Fruit fly (Drosophila melanogaster) whole organism, embryonic: ENCODE measurements around the gene Mrm2.

ENCODE experiments used
- Abd-B ChIP-seq: fragments of 200-800 bp; sonication (Bioruptor generic); optimal IDR thresholded peaks from 2 replicates; lab custom pipeline; 2018; ENCODE audit warnings: missing biosample characterization, mild to moderate bottlenecking, missing genetic modification characterization, moderate library complexity
- Blimp-1 ChIP-seq: fragments of 200-800 bp; sonication (Bioruptor generic); optimal IDR thresholded peaks from 3 replicates; lab custom pipeline; 2018; ENCODE audit warnings: missing biosample characterization, missing genetic modification characterization, mild to moderate bottlenecking, moderate library complexity, missing genetic modification reagents
- CG10366 ChIP-seq: fragments of 200-800 bp; sonication (Bioruptor generic); IDR thresholded peaks from 2 replicates; pipeline ENCODE4 v1.3.6; 2022; ENCODE audit warnings: missing biosample characterization, missing genetic modification characterization
- CG11560 ChIP-seq: fragments of 200-800 bp; sonication (Bioruptor generic); IDR thresholded peaks from 3 replicates; pipeline ENCODE4 v1.3.6; 2022; ENCODE audit warnings: missing biosample characterization, missing genetic modification characterization
- CG11723 ChIP-seq: fragments of 200-800 bp; sonication (Bioruptor generic); optimal IDR thresholded peaks from 2 replicates; lab custom pipeline; 2017; ENCODE audit warnings: missing biosample characterization, mild to moderate bottlenecking, missing genetic modification characterization
- CG12769 ChIP-seq: fragments of 200-800 bp; sonication (Bioruptor generic); optimal IDR thresholded peaks from 2 replicates; lab custom pipeline; 2019; ENCODE audit warnings: missing biosample characterization, mild to moderate bottlenecking, missing genetic modification characterization, moderate library complexity
- CG14014 ChIP-seq: fragments of 200-800 bp; sonication (Bioruptor generic); IDR thresholded peaks from 2 replicates; pipeline ENCODE4 v1.3.6; 2022; ENCODE audit warnings: missing biosample characterization, missing genetic modification characterization
- CG14441 ChIP-seq: fragments of 200-800 bp; sonication (Bioruptor generic); IDR thresholded peaks from 2 replicates; pipeline ENCODE4 v1.3.6; 2022; ENCODE audit warnings: missing biosample characterization, missing genetic modification characterization
- CG1529 ChIP-seq: fragments of 200-800 bp; sonication (Bioruptor generic); optimal IDR thresholded peaks from 3 replicates; lab custom pipeline; 2018; ENCODE audit warnings: missing biosample characterization, missing genetic modification characterization
- CG1603 ChIP-seq: fragments of 200-800 bp; sonication (Bioruptor generic); optimal IDR thresholded peaks from 2 replicates; lab custom pipeline; 2019; ENCODE audit warnings: missing biosample characterization, mild to moderate bottlenecking, missing genetic modification characterization, moderate library complexity
- CG18011 ChIP-seq: fragments of 200-800 bp; sonication (Bioruptor generic); optimal IDR thresholded peaks from 2 replicates; lab custom pipeline; 2017; ENCODE audit warnings: missing biosample characterization, missing genetic modification characterization, mild to moderate bottlenecking, moderate library complexity, missing genotype
- CG18476 ChIP-seq: fragments of 200-800 bp; sonication (Bioruptor generic); optimal IDR thresholded peaks from 2 replicates; lab custom pipeline; 2016; ENCODE audit warnings: missing biosample characterization, mild to moderate bottlenecking, missing genetic modification characterization
- CG2712 ChIP-seq: fragments of 200-800 bp; optimal IDR thresholded peaks from 3 replicates; lab custom pipeline; 2019; ENCODE audit warnings: missing biosample characterization, mild to moderate bottlenecking, missing genetic modification characterization, moderate library complexity
- CG31388 ChIP-seq: fragments of 200-800 bp; sonication (Bioruptor generic); optimal IDR thresholded peaks from 2 replicates; lab custom pipeline; 2016; ENCODE audit warnings: missing biosample characterization, missing genetic modification characterization
- CG3163 ChIP-seq: fragments of 200-800 bp; sonication (Bioruptor generic); optimal IDR thresholded peaks from 3 replicates; lab custom pipeline; 2016; ENCODE audit warnings: missing biosample characterization, missing genetic modification characterization
- CG32767 ChIP-seq: fragments of 200-800 bp; sonication (Bioruptor generic); IDR thresholded peaks from 2 replicates; pipeline ENCODE4 v1.3.6; 2022; ENCODE audit warnings: missing biosample characterization, missing genetic modification characterization
- CG5180 ChIP-seq: fragments of 200-800 bp; sonication (Bioruptor generic); optimal IDR thresholded peaks from 3 replicates; lab custom pipeline; 2017; ENCODE audit warnings: missing biosample characterization, missing genetic modification characterization, mild to moderate bottlenecking, moderate library complexity, missing genetic modification reagents
- CG5245 ChIP-seq: fragments of 200-800 bp; sonication (Bioruptor generic); optimal IDR thresholded peaks from 3 replicates; lab custom pipeline; 2016; ENCODE audit warnings: missing biosample characterization, missing genetic modification characterization
- CG6175 ChIP-seq: fragments of 200-800 bp; sonication (Bioruptor generic); IDR thresholded peaks from 3 replicates; pipeline ENCODE4 v1.3.6; 2022; ENCODE audit warnings: missing biosample characterization, missing genetic modification characterization
- CG6254 ChIP-seq: fragments of 200-800 bp; sonication (Bioruptor generic); optimal IDR thresholded peaks from 3 replicates; lab custom pipeline; 2017; ENCODE audit warnings: mild to moderate bottlenecking, missing biosample characterization, missing genetic modification reagents, missing genetic modification characterization
- CG8765 ChIP-seq: fragments of 200-800 bp; sonication (Bioruptor generic); IDR thresholded peaks from 2 replicates; pipeline ENCODE4 v1.3.6; 2022; ENCODE audit warnings: missing biosample characterization, missing genetic modification characterization
- CG9609 ChIP-seq: fragments of 200-800 bp; sonication (Bioruptor generic); optimal IDR thresholded peaks from 3 replicates; lab custom pipeline; 2016; ENCODE audit warnings: missing biosample characterization, missing genetic modification characterization
- CG9817 ChIP-seq: fragments of 200-800 bp; sonication (Bioruptor generic); optimal IDR thresholded peaks from 2 replicates; lab custom pipeline; 2018; ENCODE audit warnings: missing biosample characterization, mild to moderate bottlenecking, missing genetic modification characterization, moderate library complexity
- CG9876 ChIP-seq: fragments of 200-800 bp; sonication (Bioruptor generic); optimal IDR thresholded peaks from 2 replicates; lab custom pipeline; 2016; ENCODE audit warnings: missing biosample characterization, missing genetic modification characterization
- CTCF ChIP-seq: fragments of 200-800 bp; sonication (Bioruptor generic); optimal IDR thresholded peaks from 2 replicates; lab custom pipeline; 2017; ENCODE audit warnings: missing biosample characterization, mild to moderate bottlenecking, missing genetic modification characterization, moderate library complexity
- D19B ChIP-seq: fragments of 200-800 bp; sonication (Bioruptor generic); optimal IDR thresholded peaks from 2 replicates; lab custom pipeline; 2017; ENCODE audit warnings: missing biosample characterization, mild to moderate bottlenecking, missing genetic modification characterization
- Dfd ChIP-seq, 2 experiments: fragments of >200 bp; optimal IDR thresholded peaks; 2 replicates each; lab custom pipeline; 2017; ENCODE audit warnings: missing biosample characterization in 2 of 2, missing genetic modification characterization in 2 of 2
- Ets97D ChIP-seq: fragments of 200-800 bp; sonication (Bioruptor generic); optimal IDR thresholded peaks from 3 replicates; lab custom pipeline; 2016; ENCODE audit warnings: missing biosample characterization, missing genetic modification characterization
- H2.0 ChIP-seq: fragments of 200-800 bp; sonication (Bioruptor generic); IDR thresholded peaks from 2 replicates; pipeline ENCODE4 v1.3.6; 2022; ENCODE audit warnings: missing biosample characterization, missing genetic modification characterization
- Hr51 ChIP-seq, 2 experiments: fragments of 200-800 bp; sonication (Bioruptor generic); optimal IDR thresholded peaks; 2 replicates in 1 of 2; 3 replicates in 1 of 2; lab custom pipeline; 2016 to 2018; ENCODE audit warnings: missing biosample characterization in 2 of 2, missing genetic modification characterization in 2 of 2, mild to moderate bottlenecking in 1 of 2, moderate library complexity in 1 of 2
- Mes4 ChIP-seq: fragments of 200-800 bp; sonication (Bioruptor generic); optimal IDR thresholded peaks from 2 replicates; lab custom pipeline; 2016; ENCODE audit warnings: missing biosample characterization, missing genetic modification characterization
- NfI ChIP-seq: fragments of 200-800 bp; sonication (Bioruptor generic); optimal IDR thresholded peaks from 3 replicates; lab custom pipeline; 2018; ENCODE audit warnings: missing biosample characterization, mild to moderate bottlenecking, missing genetic modification characterization, moderate library complexity
- Ssrp ChIP-seq: fragments of 200-800 bp; sonication (Bioruptor generic); optimal IDR thresholded peaks from 2 replicates; lab custom pipeline; 2018; ENCODE audit warnings: missing biosample characterization, mild to moderate bottlenecking, missing genetic modification characterization, moderate library complexity
- YL-1 ChIP-seq: fragments of 200-800 bp; sonication (Bioruptor generic); optimal IDR thresholded peaks from 3 replicates; lab custom pipeline; 2017; ENCODE audit warnings: missing biosample characterization, mild to moderate bottlenecking, missing genetic modification characterization
- ac ChIP-seq: fragments of 200-800 bp; sonication (Bioruptor generic); optimal IDR thresholded peaks from 3 replicates; lab custom pipeline; 2017; ENCODE audit warnings: missing biosample characterization, mild to moderate bottlenecking, missing genetic modification characterization
- bigmax ChIP-seq: fragments of 200-800 bp; sonication (Bioruptor generic); optimal IDR thresholded peaks from 2 replicates; lab custom pipeline; 2018; ENCODE audit warnings: missing biosample characterization, mild to moderate bottlenecking, missing genetic modification characterization
- bsh ChIP-seq, 2 experiments: fragments of 200-800 bp; sonication (Bioruptor generic); optimal IDR thresholded peaks; 2 replicates each; lab custom pipeline; 2017 to 2018; ENCODE audit warnings: mild to moderate bottlenecking in 2 of 2, missing biosample characterization in 2 of 2, missing genetic modification characterization in 2 of 2, moderate library complexity in 1 of 2
- chn ChIP-seq: fragments of 200-800 bp; sonication (Bioruptor generic); optimal IDR thresholded peaks from 2 replicates; lab custom pipeline; 2016; ENCODE audit warnings: missing biosample characterization, missing genetic modification characterization
- dysf ChIP-seq: fragments of 200-800 bp; sonication (Bioruptor generic); IDR thresholded peaks from 3 replicates; pipeline ENCODE4 v1.3.6; 2022; ENCODE audit warnings: missing biosample characterization, missing genetic modification characterization
- gsb ChIP-seq: fragments of 200-800 bp; sonication (Bioruptor generic); IDR thresholded peaks from 2 replicates; pipeline ENCODE4 v1.3.6; 2022; ENCODE audit warnings: missing biosample characterization, missing genetic modification characterization
- h ChIP-seq: fragments of >200 bp; optimal IDR thresholded peaks from 2 replicates; lab custom pipeline; 2017
- lilli ChIP-seq: fragments of 200-800 bp; sonication (Bioruptor generic); optimal IDR thresholded peaks from 3 replicates; lab custom pipeline; 2016; ENCODE audit warnings: missing biosample characterization, missing genetic modification characterization
- lov ChIP-seq, 2 experiments: fragments of 200-800 bp in 1 of 2; fragments of >200 bp in 1 of 2; sonication (Bioruptor generic) in 1 of 2; IDR thresholded peaks in 1 of 2; optimal IDR thresholded peaks in 1 of 2; 2 replicates in 1 of 2; 3 replicates in 1 of 2; pipeline versions ENCODE4 v1.3.6 to Lab custom; 2017 to 2022; ENCODE audit warnings: missing biosample characterization in 1 of 2, missing genetic modification characterization in 1 of 2
- nmo ChIP-seq: fragments of 200-800 bp; sonication (Bioruptor generic); optimal IDR thresholded peaks from 2 replicates; lab custom pipeline; 2018; ENCODE audit warnings: missing biosample characterization, mild to moderate bottlenecking, missing genetic modification characterization, moderate library complexity
- onecut ChIP-seq: fragments of 200-800 bp; sonication (Bioruptor generic); IDR thresholded peaks from 2 replicates; pipeline ENCODE4 v1.3.6; 2022; ENCODE audit warnings: missing biosample characterization, missing genetic modification characterization
- pb ChIP-seq: fragments of 200-800 bp; sonication (Bioruptor generic); optimal IDR thresholded peaks from 3 replicates; lab custom pipeline; 2016; ENCODE audit warnings: missing biosample characterization, missing genetic modification characterization
- sc ChIP-seq, 3 experiments: fragments of >200 bp in 2 of 3; fragments of 200-800 bp in 1 of 3; sonication (Bioruptor generic) in 1 of 3; optimal IDR thresholded peaks; 2 replicates in 2 of 3; 3 replicates in 1 of 3; lab custom pipeline; 2017; ENCODE audit warnings: mild to moderate bottlenecking in 1 of 3, missing biosample characterization in 1 of 3, missing genetic modification characterization in 1 of 3, missing genetic modification reagents in 1 of 3
- tgo ChIP-seq: fragments of 200-800 bp; sonication (Bioruptor generic); IDR thresholded peaks from 3 replicates; pipeline ENCODE4 v1.3.6; 2022; ENCODE audit warnings: missing biosample characterization, missing genetic modification characterization
- tll ChIP-seq, 2 experiments: fragments of 200-800 bp in 1 of 2; fragments of >200 bp in 1 of 2; sonication (Bioruptor generic) in 1 of 2; optimal IDR thresholded peaks; 2 replicates each; lab custom pipeline; 2017 to 2019; ENCODE audit warnings: missing biosample characterization in 2 of 2, missing genetic modification characterization in 2 of 2, mild to moderate bottlenecking in 1 of 2, moderate library complexity in 1 of 2
- ttk ChIP-seq: fragments of 200-800 bp; sonication (Bioruptor generic); IDR thresholded peaks from 2 replicates; pipeline ENCODE4 v2.1.2; 2022; ENCODE audit warnings: missing biosample characterization, missing genetic modification characterization

Gene Mrm2

dm6 chr3R:19830973-19831372, 30.4 kb upstream of the Mrm2 start (continued):
- TF ChIP-seq ac (GFP tag; lab: Kevin White, UChicago) (no peak), h (lab: Kevin White, UChicago) (no peak), CG8765 (GFP tag; lab: Robert Waterston, UW) (no peak), sc (optimal IDR thresholded peaks at IDR 0.05; lab: Kevin White, UChicago) (no peak), sc (GFP tag; optimal IDR thresholded peaks at IDR 0.05; lab: Kevin White, UChicago) (no peak), Ssrp (tag; lab: Kevin White, UChicago) (peak; percentile 50), nmo (GFP tag; lab: Kevin White, UChicago) (peak; percentile 14), CG6254 (no peak), CG31388 (no peak), CG32767 (GFP tag; lab: Robert Waterston, UW) (peak; percentile 44; the same call in 1 of the 2 replicates), CG11723 (GFP tag; lab: Kevin White, UChicago) (no peak), CG1603 (tag; lab: Kevin White, UChicago) (peak; percentile 81), CG9609 (no peak), dysf (GFP tag; lab: Robert Waterston, UW) (peak; percentile 81; the same call in 2 of the 3 replicates), CG12769 (tag; lab: Kevin White, UChicago) (peak; percentile 46), lov (optimal IDR thresholded peaks at IDR 0.05; lab: Kevin White, UChicago) (no peak), lov (GFP tag; IDR thresholded peaks at IDR 0.05; lab: Robert Waterston, UW) (no peak), H2.0 (GFP tag; lab: Robert Waterston, UW) (peak; percentile 24; the same call in 1 of the 2 replicates), chn (no peak), Blimp-1 (GFP tag; lab: Kevin White, UChicago) (peak; percentile 58), CG6175 (GFP tag; lab: Robert Waterston, UW) (0 out of 3 replicates have a peak, but pooled peaks have one; percentile 22), Hr51 (GFP tag; optimal IDR thresholded peaks at IDR 0.05; lab: Kevin White, UChicago) (peak in 1 of 2 experiments; percentile 84), CG18476 (no peak), CG11560 (tag; lab: Robert Waterston, UW) (no peak), CG14441 (GFP tag; lab: Robert Waterston, UW) (peak; percentile 80), CG5245 (peak; percentile 1), pb (GFP tag; lab: Kevin White, UChicago) (peak; percentile 18), CG14014 (GFP tag; lab: Robert Waterston, UW) (peak; percentile 73; the same call in 1 of the 2 replicates), CG9817 (peak; percentile 43), ttk (GFP tag; lab: Robert Waterston, UW) (peak; percentile 47; the same call in 1 of the 2 replicates), CG1529 (GFP tag; lab: Kevin White, UChicago) (no peak), CTCF (GFP tag; lab: Kevin White, UChicago) (no peak), gsb (0 out of 2 replicates have a peak, but pooled peaks have one; percentile 44), Mes4 (GFP tag; lab: Kevin White, UChicago) (no peak), Abd-B (GFP tag; lab: Kevin White, UChicago) (peak; percentile 57), CG2712 (tag; lab: Kevin White, UChicago) (peak; percentile 70), Ets97D (GFP tag; lab: Kevin White, UChicago) (no peak), CG18011 (GFP tag; lab: Kevin White, UChicago) (no peak), CG3163 (peak; percentile 6), NfI (peak; percentile 34), lilli (GFP tag; lab: Kevin White, UChicago) (peak; percentile 56), YL-1 (GFP tag; lab: Kevin White, UChicago) (no peak), CG5180 (GFP tag; lab: Kevin White, UChicago) (peak; percentile 28), D19B (GFP tag; lab: Kevin White, UChicago) (peak; percentile 2), CG10366 (GFP tag; lab: Robert Waterston, UW) (peak; percentile 44; the same call in 1 of the 2 replicates), onecut (peak; percentile 25), tgo (peak; percentile 71), bigmax (GFP tag; lab: Kevin White, UChicago) (no peak), bsh (GFP tag; optimal IDR thresholded peaks at IDR 0.05; lab: Kevin White, UChicago) (peak in 1 of 2 experiments; percentile 60), CG9876 (GFP tag; lab: Kevin White, UChicago) (no peak), Dfd (GFP tag; optimal IDR thresholded peaks at IDR 0.05; lab: Kevin White, UChicago) (no peak), tll (GFP tag; optimal IDR thresholded peaks at IDR 0.05; lab: Kevin White, UChicago) (no peak)
